Fruit fly (Drosophila melanogaster) whole organism, embryonic: ENCODE data around the gene CG14401.

Source experiments
- Aef1 ChIP-seq: fragments of 200-800 bp; sonication (Bioruptor generic); IDR thresholded peaks from 3 replicates; pipeline ENCODE4 v1.3.6; 2022; ENCODE audit warnings: missing biosample characterization, missing genetic modification characterization
- CG10959 ChIP-seq: fragments of 200-800 bp; sonication (Bioruptor generic); IDR thresholded peaks from 2 replicates; pipeline ENCODE4 v1.3.6; 2022; ENCODE audit warnings: missing biosample characterization, missing genetic modification characterization
- CG11085 ChIP-seq: fragments of 200-800 bp; sonication (Bioruptor generic); IDR thresholded peaks from 2 replicates; pipeline ENCODE4 v1.3.6; 2022; ENCODE audit warnings: missing biosample characterization, missing genetic modification characterization
- CG14050 ChIP-seq: fragments of 200-800 bp; sonication (Bioruptor generic); IDR thresholded peaks from 3 replicates; pipeline ENCODE4 v1.3.6; 2022; ENCODE audit warnings: missing biosample characterization, missing genetic modification characterization
- CG15479 ChIP-seq: fragments of 200-800 bp; sonication (Bioruptor generic); optimal IDR thresholded peaks from 3 replicates; lab custom pipeline; 2019; ENCODE audit warnings: missing biosample characterization, mild to moderate bottlenecking, missing genetic modification characterization, moderate library complexity
- CG15514 ChIP-seq: fragments of 200-800 bp; sonication (Bioruptor generic); optimal IDR thresholded peaks from 3 replicates; lab custom pipeline; 2017; ENCODE audit warnings: missing biosample characterization, missing genetic modification characterization, mild to moderate bottlenecking, moderate library complexity, missing genetic modification reagents
- CG16813 ChIP-seq: fragments of 200-800 bp; sonication (Bioruptor generic); IDR thresholded peaks from 3 replicates; pipeline ENCODE4 v1.3.6; 2022; ENCODE audit warnings: missing biosample characterization, missing genetic modification characterization; ENCODE audit not compliant: partially characterized antibody
- CG17912 ChIP-seq: fragments of 200-800 bp; sonication (Bioruptor generic); optimal IDR thresholded peaks from 2 replicates; lab custom pipeline; 2018; ENCODE audit warnings: missing biosample characterization, mild to moderate bottlenecking, missing genetic modification characterization
- CG18599 ChIP-seq: fragments of 200-800 bp; sonication (Bioruptor generic); optimal IDR thresholded peaks from 3 replicates; lab custom pipeline; 2017; ENCODE audit warnings: missing biosample characterization, missing genetic modification characterization, mild to moderate bottlenecking, moderate library complexity, missing genetic modification reagents
- CG2116 ChIP-seq: fragments of 200-800 bp; sonication (Bioruptor generic); optimal IDR thresholded peaks from 3 replicates; lab custom pipeline; 2018; ENCODE audit warnings: missing biosample characterization, mild to moderate bottlenecking, missing genetic modification characterization
- CG2120 ChIP-seq: fragments of 200-800 bp; sonication (Bioruptor generic); optimal IDR thresholded peaks from 3 replicates; lab custom pipeline; 2016; ENCODE audit warnings: missing biosample characterization, missing genetic modification characterization
- CG2199 ChIP-seq: fragments of 200-800 bp; sonication (Bioruptor generic); IDR thresholded peaks from 3 replicates; pipeline ENCODE4 v1.3.6; 2022; ENCODE audit warnings: missing biosample characterization, missing genetic modification characterization
- CG34376 ChIP-seq: fragments of 200-800 bp; sonication (Bioruptor generic); optimal IDR thresholded peaks from 2 replicates; lab custom pipeline; 2018; ENCODE audit warnings: missing biosample characterization, mild to moderate bottlenecking, missing genetic modification characterization
- CG34422 ChIP-seq: fragments of 200-800 bp; sonication (Bioruptor generic); IDR thresholded peaks from 3 replicates; pipeline ENCODE4 v1.3.6; 2022; ENCODE audit warnings: missing biosample characterization, missing genetic modification characterization
- CG6854 ChIP-seq: fragments of 200-800 bp; sonication (Bioruptor generic); optimal IDR thresholded peaks from 3 replicates; lab custom pipeline; 2017; ENCODE audit warnings: missing biosample characterization, mild to moderate bottlenecking, missing genetic modification characterization
- Doc3 ChIP-seq: fragments of 200-800 bp; sonication (Bioruptor generic); IDR thresholded peaks from 3 replicates; pipeline ENCODE4 v1.3.6; 2022; ENCODE audit warnings: missing biosample characterization, missing genetic modification characterization; ENCODE audit not compliant: partially characterized antibody
- Eip74EF ChIP-seq, 2 experiments: fragments of 200-800 bp in 1 of 2; fragments of >200 bp in 1 of 2; sonication (Bioruptor generic) in 1 of 2; optimal IDR thresholded peaks; 2 replicates each; lab custom pipeline; 2017 to 2019; ENCODE audit warnings: missing biosample characterization in 2 of 2, missing genetic modification characterization in 2 of 2, mild to moderate bottlenecking in 1 of 2, moderate library complexity in 1 of 2
- Ets65A ChIP-seq: fragments of 200-800 bp; sonication (Bioruptor generic); peaks from one replicate; lab custom pipeline; 2016; ENCODE audit warnings: missing biosample characterization, missing genetic modification characterization
- Hr78 ChIP-seq, 2 experiments: fragments of 200-800 bp in 1 of 2; fragments of >200 bp in 1 of 2; sonication (Bioruptor generic) in 1 of 2; optimal IDR thresholded peaks; 2 replicates each; lab custom pipeline; 2017 to 2019; ENCODE audit warnings: missing biosample characterization in 2 of 2, missing genetic modification characterization in 2 of 2, mild to moderate bottlenecking in 1 of 2, moderate library complexity in 1 of 2
- Med ChIP-seq: fragments of 200-800 bp; sonication (Bioruptor generic); peaks from one replicate; lab custom pipeline; 2016; ENCODE audit warnings: missing biosample characterization, missing genetic modification characterization, mild to moderate bottlenecking, inconsistent platforms, moderate library complexity
- Opbp ChIP-seq: fragments of 200-800 bp; sonication (Bioruptor generic); IDR thresholded peaks from 3 replicates; pipeline ENCODE4 v1.3.6; 2022; ENCODE audit warnings: missing biosample characterization, missing genetic modification characterization; ENCODE audit not compliant: partially characterized antibody
- Pdp1 ChIP-seq, 2 experiments: fragments of 200-800 bp; sonication (Bioruptor generic); optimal IDR thresholded peaks; 3 replicates each; lab custom pipeline; 2016; ENCODE audit warnings: missing biosample characterization in 2 of 2, missing genetic modification characterization in 2 of 2, mild to moderate bottlenecking in 1 of 2, moderate library complexity in 1 of 2
- Sox100B ChIP-seq: fragments of 200-800 bp; sonication (Bioruptor generic); optimal IDR thresholded peaks from 3 replicates; lab custom pipeline; 2018; ENCODE audit warnings: missing biosample characterization, mild to moderate bottlenecking, missing genetic modification characterization
- Sry-δ ChIP-seq: fragments of 200-800 bp; sonication (Bioruptor generic); optimal IDR thresholded peaks from 2 replicates; lab custom pipeline; 2016; ENCODE audit warnings: missing biosample characterization, missing genetic modification characterization
- Trl ChIP-seq, 3 experiments: fragments of >200 bp in 2 of 3; fragments of 200-800 bp in 1 of 3; sonication (Bioruptor generic) in 1 of 3; optimal IDR thresholded peaks; 2 replicates in 1 of 3; 3 replicates in 2 of 3; lab custom pipeline; 2016 to 2017; ENCODE audit warnings: missing biosample characterization in 1 of 3, missing genetic modification characterization in 1 of 3
- al ChIP-seq: fragments of 200-800 bp; sonication (Bioruptor generic); IDR thresholded peaks from 2 replicates; pipeline ENCODE4 v1.3.6; 2022; ENCODE audit warnings: missing biosample characterization, missing genetic modification characterization
- ase ChIP-seq: fragments of 200-800 bp; sonication (Bioruptor generic); IDR thresholded peaks from 3 replicates; pipeline ENCODE4 v1.3.6; 2022; ENCODE audit warnings: missing biosample characterization, missing genetic modification characterization
- ash1 ChIP-seq: fragments of 200-800 bp; sonication (Bioruptor generic); optimal IDR thresholded peaks from 2 replicates; lab custom pipeline; 2018; ENCODE audit warnings: missing biosample characterization, mild to moderate bottlenecking, missing genetic modification characterization
- chinmo ChIP-seq: fragments of 200-800 bp; sonication (Bioruptor generic); IDR thresholded peaks from 4 replicates; pipeline ENCODE4 v1.3.6; 2022; ENCODE audit warnings: missing biosample characterization, missing genetic modification characterization; ENCODE audit not compliant: partially characterized antibody
- eyg ChIP-seq: fragments of 200-800 bp; sonication (Bioruptor generic); optimal IDR thresholded peaks from 3 replicates; lab custom pipeline; 2016; ENCODE audit warnings: missing biosample characterization, missing genetic modification characterization
- fu2 ChIP-seq: fragments of 200-800 bp; sonication (Bioruptor generic); optimal IDR thresholded peaks from 2 replicates; lab custom pipeline; 2016; ENCODE audit warnings: missing biosample characterization, missing genetic modification characterization
- gem ChIP-seq: fragments of 200-800 bp; sonication (Bioruptor generic); optimal IDR thresholded peaks from 2 replicates; lab custom pipeline; 2019; ENCODE audit warnings: missing biosample characterization, mild to moderate bottlenecking, missing genetic modification characterization, moderate library complexity
- maf-S ChIP-seq: fragments of 200-800 bp; sonication (Bioruptor generic); optimal IDR thresholded peaks from 2 replicates; lab custom pipeline; 2016; ENCODE audit warnings: missing biosample characterization, missing genetic modification characterization
- nom ChIP-seq: fragments of 200-800 bp; sonication (Bioruptor generic); optimal IDR thresholded peaks from 2 replicates; lab custom pipeline; 2017; ENCODE audit warnings: missing biosample characterization, missing genetic modification characterization, mild to moderate bottlenecking, moderate library complexity, missing genetic modification reagents
- peb ChIP-seq: fragments of 200-800 bp; sonication (Bioruptor generic); IDR thresholded peaks from 2 replicates; pipeline ENCODE4 v1.3.6; 2022; ENCODE audit warnings: missing biosample characterization, missing genetic modification characterization
- pfk ChIP-seq: fragments of 200-800 bp; sonication (Bioruptor generic); optimal IDR thresholded peaks from 2 replicates; lab custom pipeline; 2018; ENCODE audit warnings: missing biosample characterization, mild to moderate bottlenecking, missing genetic modification characterization, moderate library complexity
- sens ChIP-seq: fragments of 200-800 bp; sonication (Bioruptor generic); peaks from one replicate; lab custom pipeline; 2016; ENCODE audit warnings: missing biosample characterization, missing genetic modification characterization
- so ChIP-seq: fragments of 200-800 bp; sonication (Bioruptor generic); IDR thresholded peaks from 3 replicates; pipeline ENCODE4 v1.3.6; 2022; ENCODE audit warnings: missing biosample characterization, missing genetic modification characterization
- stc ChIP-seq: fragments of 200-800 bp; sonication (Bioruptor generic); IDR thresholded peaks from 2 replicates; pipeline ENCODE4 v1.3.6; 2022; ENCODE audit warnings: missing biosample characterization, missing genetic modification characterization
- tap ChIP-seq: fragments of 200-800 bp; optimal IDR thresholded peaks from 3 replicates; lab custom pipeline; 2019; ENCODE audit warnings: missing biosample characterization, mild to moderate bottlenecking, missing genetic modification characterization, moderate library complexity
- trem ChIP-seq: fragments of 200-800 bp; optimal IDR thresholded peaks from 3 replicates; lab custom pipeline; 2019; ENCODE audit warnings: missing biosample characterization, mild to moderate bottlenecking, missing genetic modification characterization, moderate library complexity
- vvl ChIP-seq: fragments of 200-800 bp; sonication (Bioruptor generic); IDR thresholded peaks from 2 replicates; pipeline ENCODE4 v1.3.6; 2022; ENCODE audit warnings: missing biosample characterization, missing genetic modification characterization

Gene CG14401

DNA sequence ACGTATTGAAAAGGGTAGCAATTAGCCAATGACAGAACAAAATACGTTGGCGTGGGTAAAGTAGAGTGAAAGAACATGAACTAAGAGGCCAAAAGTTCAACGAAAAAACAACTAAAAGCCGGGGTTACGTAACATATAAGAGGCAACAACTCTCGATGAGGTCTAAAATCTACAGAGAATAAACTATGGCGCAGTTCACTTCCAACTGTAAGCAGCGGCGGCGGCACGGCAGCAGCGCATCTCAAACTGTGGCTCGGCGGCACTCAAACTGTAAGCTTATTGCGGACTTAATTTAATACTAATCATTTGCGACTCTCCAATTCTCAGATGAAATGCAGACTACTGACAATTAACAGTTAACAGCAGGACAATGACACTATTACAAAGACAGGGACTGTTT is 4.9 kb downstream of the CG14401 start (continued):
- TF ChIP-seq Aef1 (GFP tag; lab: Robert Waterston, UW) (no peak), CG2120 (GFP tag; lab: Kevin White, UChicago) (no peak), Opbp (GFP tag; lab: Robert Waterston, UW) (0 out of 3 replicates have a peak, but pooled peaks have one; percentile 46), CG34422 (no peak), stc (GFP tag; lab: Robert Waterston, UW) (no peak)

DNA sequence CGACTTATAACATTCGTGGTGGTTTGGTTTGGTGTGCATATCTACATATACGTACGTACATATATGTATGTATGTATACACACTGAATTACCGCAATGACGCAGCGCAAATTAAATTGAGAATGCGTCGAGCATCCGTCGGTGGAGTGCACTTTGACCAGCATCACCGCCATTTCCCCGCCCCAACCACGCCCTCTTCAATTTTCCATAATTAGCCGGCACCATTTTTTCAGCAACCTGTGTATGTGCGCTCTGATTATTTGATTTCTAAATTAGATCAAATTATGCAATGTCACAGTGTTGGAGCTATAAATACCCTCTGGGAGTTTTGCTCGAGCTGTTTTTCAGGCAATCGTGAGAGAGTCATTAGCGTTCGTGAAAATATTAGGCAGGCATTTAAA is 8.4 kb downstream of the CG14401 start:
- TF ChIP-seq CG10959 (no peak), CG11085 (GFP tag; lab: Robert Waterston, UW) (no peak), Pdp1 (GFP tag; optimal IDR thresholded peaks at IDR 0.05; lab: Kevin White, UChicago) (peak in 1 of 2 experiments; percentile 49), Med (GFP tag; lab: Kevin White, UChicago) (peak; percentile 18), nom (GFP tag; lab: Kevin White, UChicago) (peak; percentile 60), Trl (optimal IDR thresholded peaks at IDR 0.05; lab: Kevin White, UChicago) (no peak), Trl (GFP tag; optimal IDR thresholded peaks at IDR 0.05; lab: Kevin White, UChicago) (no peak), vvl (GFP tag; lab: Robert Waterston, UW) (0 out of 2 replicates have a peak, but pooled peaks have one; percentile 19)
- TF ChIP-seq, all 482 proteins: peak for 4

DNA sequence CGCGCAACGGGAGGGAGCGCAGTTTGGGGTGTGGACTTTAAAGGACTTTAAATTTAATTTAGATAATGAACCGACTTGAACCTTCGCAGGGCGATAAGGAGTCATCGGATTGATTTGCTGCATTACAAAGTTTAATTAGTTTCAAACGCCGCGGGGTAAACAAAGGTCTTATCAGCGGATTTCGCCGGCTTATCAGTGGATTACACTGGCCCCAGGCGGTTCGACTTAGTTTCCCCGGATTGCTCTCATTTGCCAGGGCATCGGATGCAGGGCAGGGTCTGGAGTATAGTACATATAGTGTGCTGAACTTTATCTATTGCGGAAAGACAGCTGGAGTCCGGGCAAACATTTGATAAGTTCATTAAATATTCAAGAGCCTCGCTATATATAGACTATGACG is 8.8 kb downstream of the CG14401 start:
- peak; percentile 32 for TF ChIP-seq Med (GFP tag; lab: Kevin White, UChicago)
- TF ChIP-seq CG15479 (GFP tag; lab: Kevin White, UChicago) = peak; percentile 44
- no peak for TF ChIP-seq CG16813 (GFP tag; lab: Robert Waterston, UW)
- TF ChIP-seq Eip74EF (GFP tag; optimal IDR thresholded peaks at IDR 0.05; lab: Kevin White, UChicago) = peak in 1 of 2 experiments; percentile 15
- TF ChIP-seq Hr78 (GFP tag; optimal IDR thresholded peaks at IDR 0.05; lab: Kevin White, UChicago) = peak in 1 of 2 experiments; percentile 10
- TF ChIP-seq gem (tag; lab: Kevin White, UChicago) = peak; percentile 69
- peak; percentile 2 for TF ChIP-seq sens (GFP tag; lab: Kevin White, UChicago)
- TF ChIP-seq CG14050 (GFP tag; lab: Robert Waterston, UW) = no peak
- peak; percentile 75 for TF ChIP-seq Ets65A
- peak; percentile 44 for TF ChIP-seq CG34376 (GFP tag; lab: Kevin White, UChicago)

DNA sequence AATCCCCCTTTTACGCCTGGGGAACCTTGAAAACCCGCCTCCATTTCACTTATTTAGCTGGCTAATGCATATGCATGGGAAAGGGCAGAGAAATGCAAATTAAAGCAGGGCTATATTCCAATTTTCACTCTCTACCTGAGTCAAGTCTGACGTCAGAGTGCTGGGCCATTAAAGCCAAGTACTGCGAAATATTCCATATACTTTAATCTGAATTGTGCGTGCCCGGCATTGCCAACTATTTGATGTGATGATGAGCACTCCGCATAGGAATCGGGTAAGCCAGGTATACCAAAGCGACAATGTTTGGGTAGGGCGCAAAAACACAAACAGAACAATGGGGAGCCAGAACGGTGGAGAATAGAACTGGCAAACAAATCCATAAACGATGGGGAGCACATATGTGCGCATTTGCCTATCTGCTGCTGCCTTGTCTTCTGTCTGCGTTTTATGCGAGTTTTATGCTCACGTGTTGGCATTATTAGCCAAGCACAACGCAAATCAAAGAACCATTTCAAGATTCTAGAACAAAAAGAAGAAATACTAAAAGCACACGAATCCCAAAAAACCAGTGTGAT is 10.0 kb downstream of the CG14401 start:
- TF ChIP-seq ase (GFP tag; lab: Robert Waterston, UW) (no peak), eyg (GFP tag; lab: Kevin White, UChicago) (no peak), pfk (GFP tag; lab: Kevin White, UChicago) (no peak), ash1 (no peak), maf-S (GFP tag; lab: Kevin White, UChicago) (no peak), Sox100B (GFP tag; lab: Kevin White, UChicago) (no peak), fu2 (GFP tag; lab: Kevin White, UChicago) (no peak), nom (GFP tag; lab: Kevin White, UChicago) (no peak), Aef1 (GFP tag; lab: Robert Waterston, UW) (no peak), trem (tag; lab: Kevin White, UChicago) (no peak), CG10959 (no peak), chinmo (GFP tag; lab: Robert Waterston, UW) (0 out of 4 replicates have a peak, but pooled peaks have one; percentile 47), CG2199 (GFP tag; lab: Robert Waterston, UW) (no peak), CG15514 (GFP tag; lab: Kevin White, UChicago) (no peak), CG2116 (no peak), CG6854 (GFP tag; lab: Kevin White, UChicago) (no peak), vvl (GFP tag; lab: Robert Waterston, UW) (peak; percentile 59; the same call in 1 of the 2 replicates), tap (tag; lab: Kevin White, UChicago) (no peak), al (no peak), CG17912 (GFP tag; lab: Kevin White, UChicago) (no peak), so (GFP tag; lab: Robert Waterston, UW) (0 out of 3 replicates have a peak, but pooled peaks have one; percentile 23), Med (GFP tag; lab: Kevin White, UChicago) (peak; percentile 67), Doc3 (GFP tag; lab: Robert Waterston, UW) (no peak), CG18599 (peak; percentile 12), CG34376 (GFP tag; lab: Kevin White, UChicago) (no peak), peb (GFP tag; lab: Robert Waterston, UW) (no peak), Sry-δ (GFP tag; lab: Kevin White, UChicago) (no peak)
